Fruit fly (Drosophila melanogaster): ENCODE results near the gene Qsox4.

Gene Qsox4

dm6 chr3R:23658948-23659347, 43.6 kb upstream of the Qsox4 start:
- TF ChIP-seq dmrt93B (GFP tag; optimal IDR thresholded peaks at IDR 0.05) (no peak), Myc (optimal IDR thresholded peaks at IDR 0.05) (no peak), N (GFP tag; optimal IDR thresholded peaks at IDR 0.05) (no peak), Hr78 (GFP tag; optimal IDR thresholded peaks at IDR 0.05) (no peak), psq (GFP tag; optimal IDR thresholded peaks at IDR 0.05) (no peak), fru (GFP tag; optimal IDR thresholded peaks at IDR 0.05) (no peak), sage (GFP tag; optimal IDR thresholded peaks at IDR 0.05) (no peak), pan (optimal IDR thresholded peaks at IDR 0.05) (no peak), CG32264 (GFP tag; optimal IDR thresholded peaks at IDR 0.05) (no peak), Dif (GFP tag; optimal IDR thresholded peaks at IDR 0.05; ENCODE audit: partially characterized antibody) (no peak), dl (GFP tag; optimal IDR thresholded peaks at IDR 0.05; ENCODE audit: insufficient read depth in 1 of 2, partially characterized antibody in 2 of 2) (no peak), woc (GFP tag; optimal IDR thresholded peaks at IDR 0.05) (no peak), Hr83 (GFP tag; optimal IDR thresholded peaks at IDR 0.05; ENCODE audit: poor library complexity, severe bottlenecking) (no peak), HLH106 (tag; optimal IDR thresholded peaks at IDR 0.05) (no peak), br (GFP tag; optimal IDR thresholded peaks at IDR 0.05) (no peak), Sp1 (GFP tag; optimal IDR thresholded peaks at IDR 0.05) (no peak)

- no peak for TF ChIP-seq woc (GFP tag; optimal IDR thresholded peaks at IDR 0.05)
- TF ChIP-seq HLH106 (tag; optimal IDR thresholded peaks at IDR 0.05), result no peak
- no peak for TF ChIP-seq GATAd (GFP tag; optimal IDR thresholded peaks at IDR 0.05)
- no peak for TF ChIP-seq br (GFP tag; optimal IDR thresholded peaks at IDR 0.05)
- no peak for TF ChIP-seq N (GFP tag; optimal IDR thresholded peaks at IDR 0.05)
- no peak for TF ChIP-seq brk (GFP tag; optimal IDR thresholded peaks at IDR 0.05)
- no peak for TF ChIP-seq Rel (GFP tag; optimal IDR thresholded peaks at IDR 0.05)
- TF ChIP-seq Rel (tag; optimal IDR thresholded peaks at IDR 0.05), result no peak
- TF ChIP-seq fru (GFP tag; optimal IDR thresholded peaks at IDR 0.05), result no peak
- TF ChIP-seq Jra (GFP tag; optimal IDR thresholded peaks at IDR 0.05), result no peak
- TF ChIP-seq Vsx2 (GFP tag; optimal IDR thresholded peaks at IDR 0.05; ENCODE audit: partially characterized antibody), result no peak
- no peak for TF ChIP-seq Dif (GFP tag; optimal IDR thresholded peaks at IDR 0.05; ENCODE audit: partially characterized antibody)
Observed at dm6 chr3R:23659598-23659997, 43.0 kb upstream of the Qsox4 start.

- no peak for TF ChIP-seq Mio (GFP tag; optimal IDR thresholded peaks at IDR 0.05)
- TF ChIP-seq CrebA (GFP tag; optimal IDR thresholded peaks at IDR 0.05; ENCODE audit: borderline replicate concordance), result no peak
- TF ChIP-seq Hr78 (GFP tag; optimal IDR thresholded peaks at IDR 0.05), result no peak
- TF ChIP-seq dsf (GFP tag; optimal IDR thresholded peaks at IDR 0.05; ENCODE audit: borderline replicate concordance), result no peak
- TF ChIP-seq pan (optimal IDR thresholded peaks at IDR 0.05), result no peak
- no peak for TF ChIP-seq Hr83 (GFP tag; optimal IDR thresholded peaks at IDR 0.05; ENCODE audit: poor library complexity, severe bottlenecking)
- no peak for TF ChIP-seq N (GFP tag; optimal IDR thresholded peaks at IDR 0.05)
- no peak for TF ChIP-seq brk (GFP tag; optimal IDR thresholded peaks at IDR 0.05)
- no peak for TF ChIP-seq psq (GFP tag; optimal IDR thresholded peaks at IDR 0.05)
- no peak for TF ChIP-seq ey (GFP tag; optimal IDR thresholded peaks at IDR 0.05)
- no peak for TF ChIP-seq tai (GFP tag; optimal IDR thresholded peaks at IDR 0.05)
- no peak for TF ChIP-seq h (GFP tag; optimal IDR thresholded peaks at IDR 0.05)
- no peak for TF ChIP-seq rgr (GFP tag; optimal IDR thresholded peaks at IDR 0.05)
- TF ChIP-seq foxo (GFP tag; optimal IDR thresholded peaks at IDR 0.05), result no peak
- no peak for TF ChIP-seq jim (GFP tag; optimal IDR thresholded peaks at IDR 0.05)
- no peak for TF ChIP-seq Rel (GFP tag; optimal IDR thresholded peaks at IDR 0.05)
- TF ChIP-seq Rel (tag; optimal IDR thresholded peaks at IDR 0.05), result no peak
Observed at dm6 chr3R:23662782-23663181, 39.8 kb upstream of the Qsox4 start.

- TF ChIP-seq dmrt93B (GFP tag; optimal IDR thresholded peaks at IDR 0.05) (no peak), pan (optimal IDR thresholded peaks at IDR 0.05) (no peak), brk (GFP tag; optimal IDR thresholded peaks at IDR 0.05) (no peak), Hnf4 (GFP tag; optimal IDR thresholded peaks at IDR 0.05) (no peak)
Observed at dm6 chr3R:23664437-23664836, 38.1 kb upstream of the Qsox4 start.

- TF ChIP-seq jim (GFP tag; optimal IDR thresholded peaks at IDR 0.05), result no peak
- TF ChIP-seq Mio (GFP tag; optimal IDR thresholded peaks at IDR 0.05), result no peak
- TF ChIP-seq Hnf4 (GFP tag; optimal IDR thresholded peaks at IDR 0.05), result no peak
- TF ChIP-seq fru (GFP tag; optimal IDR thresholded peaks at IDR 0.05), result no peak
- TF ChIP-seq Hr83 (GFP tag; optimal IDR thresholded peaks at IDR 0.05; ENCODE audit: poor library complexity, severe bottlenecking), result no peak
- TF ChIP-seq br (GFP tag; optimal IDR thresholded peaks at IDR 0.05), result no peak
- no peak for TF ChIP-seq sage (GFP tag; optimal IDR thresholded peaks at IDR 0.05)
- no peak for TF ChIP-seq Sp1 (GFP tag; optimal IDR thresholded peaks at IDR 0.05)
- TF ChIP-seq h (GFP tag; optimal IDR thresholded peaks at IDR 0.05), result no peak
- TF ChIP-seq rgr (GFP tag; optimal IDR thresholded peaks at IDR 0.05), result no peak
Observed at dm6 chr3R:23666672-23667211, 35.8 kb upstream of the Qsox4 start.
